Worm (Caenorhabditis elegans): ENCODE data around the gene C03B8.3.

C03B8.3 gene

ce11 chrIII:7711495-7711894 lies 614 bp upstream of the C03B8.3 start:
- TF ChIP-seq scrt-1 (GFP tag; IDR thresholded peaks at IDR 0.05), result no peak
- no peak for TF ChIP-seq ama-1 (optimal IDR thresholded peaks at IDR 0.05)
- no peak for TF ChIP-seq tbx-11 (GFP tag; IDR thresholded peaks at IDR 0.05)
- TF ChIP-seq ceh-36 (tag; optimal IDR thresholded peaks at IDR 0.05), result no peak
- TF ChIP-seq ets-7 (tag; optimal IDR thresholded peaks at IDR 0.05), result no peak
- no peak for TF ChIP-seq hmbx-1 (tag; optimal IDR thresholded peaks at IDR 0.05)
- TF ChIP-seq ceh-13 (GFP tag; optimal IDR thresholded peaks at IDR 0.05), result no peak
- TF ChIP-seq tra-4 (tag; optimal IDR thresholded peaks at IDR 0.05), result no peak
- no peak for TF ChIP-seq hnd-1 (tag; optimal IDR thresholded peaks at IDR 0.05)
- TF ChIP-seq flt-1 (GFP tag; IDR thresholded peaks at IDR 0.05), result no peak

- TF ChIP-seq ets-7 (tag; optimal IDR thresholded peaks at IDR 0.05), result no peak
- no peak for TF ChIP-seq ceh-36 (tag; optimal IDR thresholded peaks at IDR 0.05)
- no peak for TF ChIP-seq flt-1 (GFP tag; IDR thresholded peaks at IDR 0.05)
- TF ChIP-seq tbx-37 (GFP tag; conservative IDR thresholded peaks at IDR 0.05), result no peak
- no peak for TF ChIP-seq F13C5.2 (tag; optimal IDR thresholded peaks at IDR 0.05)
- TF ChIP-seq pes-1 (GFP tag; IDR thresholded peaks at IDR 0.05), result no peak
- TF ChIP-seq tbx-11 (GFP tag; IDR thresholded peaks at IDR 0.05), result no peak
- no peak for TF ChIP-seq B0310.2 (tag; optimal IDR thresholded peaks at IDR 0.05)
- no peak for TF ChIP-seq hmg-4 (GFP tag; optimal IDR thresholded peaks at IDR 0.05)
- no peak for TF ChIP-seq scrt-1 (GFP tag; IDR thresholded peaks at IDR 0.05)
- no peak for TF ChIP-seq hnd-1 (tag; optimal IDR thresholded peaks at IDR 0.05)
- TF ChIP-seq aly-1 (tag; optimal IDR thresholded peaks at IDR 0.05), result no peak
- no peak for TF ChIP-seq hmbx-1 (tag; optimal IDR thresholded peaks at IDR 0.05)
- no peak for TF ChIP-seq ceh-13 (GFP tag; optimal IDR thresholded peaks at IDR 0.05)
- no peak for TF ChIP-seq ama-1 (optimal IDR thresholded peaks at IDR 0.05)
- TF ChIP-seq tra-4 (tag; optimal IDR thresholded peaks at IDR 0.05), result no peak
- TF ChIP-seq sea-1 (GFP tag; conservative IDR thresholded peaks at IDR 0.05), result no peak
Measured at ce11 chrIII:7716550-7716949, 4.4 kb downstream of the C03B8.3 start.

DNA sequence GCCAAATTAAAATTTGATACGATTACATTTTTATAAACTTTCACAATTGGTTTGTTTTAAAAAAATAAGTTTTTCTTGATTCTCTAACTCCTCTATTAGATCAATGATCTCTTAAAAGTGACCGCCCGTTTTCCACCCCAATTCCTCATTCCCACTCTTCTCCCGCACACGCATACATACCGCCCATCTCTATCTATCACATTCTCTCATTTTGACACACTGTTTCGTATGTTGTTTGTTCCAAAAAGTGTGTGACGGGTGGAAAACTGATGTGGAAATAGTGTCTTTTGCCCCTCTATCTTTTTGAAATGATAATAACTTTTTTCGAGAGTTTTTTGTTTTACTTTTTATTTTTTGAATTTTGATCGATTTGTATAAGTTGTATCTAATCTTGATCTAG lies 6.2 kb downstream of the C03B8.3 start:
- TF ChIP-seq tbx-37 (GFP tag; conservative IDR thresholded peaks at IDR 0.05), result no peak
- TF ChIP-seq aly-1 (tag; optimal IDR thresholded peaks at IDR 0.05), result no peak
- no peak for TF ChIP-seq tbx-11 (GFP tag; IDR thresholded peaks at IDR 0.05)
- no peak for TF ChIP-seq B0310.2 (tag; optimal IDR thresholded peaks at IDR 0.05)
- TF ChIP-seq tra-4 (tag; optimal IDR thresholded peaks at IDR 0.05), result no peak
- no peak for TF ChIP-seq ceh-36 (tag; optimal IDR thresholded peaks at IDR 0.05)
- no peak for TF ChIP-seq scrt-1 (GFP tag; IDR thresholded peaks at IDR 0.05)
- no peak for TF ChIP-seq F13C5.2 (tag; optimal IDR thresholded peaks at IDR 0.05)
- no peak for TF ChIP-seq ets-7 (tag; optimal IDR thresholded peaks at IDR 0.05)
- TF ChIP-seq sea-1 (GFP tag; conservative IDR thresholded peaks at IDR 0.05), result no peak
- no peak for TF ChIP-seq pes-1 (GFP tag; IDR thresholded peaks at IDR 0.05)
- TF ChIP-seq ama-1 (optimal IDR thresholded peaks at IDR 0.05), result no peak
- no peak for TF ChIP-seq hmg-4 (GFP tag; optimal IDR thresholded peaks at IDR 0.05)

DNA sequence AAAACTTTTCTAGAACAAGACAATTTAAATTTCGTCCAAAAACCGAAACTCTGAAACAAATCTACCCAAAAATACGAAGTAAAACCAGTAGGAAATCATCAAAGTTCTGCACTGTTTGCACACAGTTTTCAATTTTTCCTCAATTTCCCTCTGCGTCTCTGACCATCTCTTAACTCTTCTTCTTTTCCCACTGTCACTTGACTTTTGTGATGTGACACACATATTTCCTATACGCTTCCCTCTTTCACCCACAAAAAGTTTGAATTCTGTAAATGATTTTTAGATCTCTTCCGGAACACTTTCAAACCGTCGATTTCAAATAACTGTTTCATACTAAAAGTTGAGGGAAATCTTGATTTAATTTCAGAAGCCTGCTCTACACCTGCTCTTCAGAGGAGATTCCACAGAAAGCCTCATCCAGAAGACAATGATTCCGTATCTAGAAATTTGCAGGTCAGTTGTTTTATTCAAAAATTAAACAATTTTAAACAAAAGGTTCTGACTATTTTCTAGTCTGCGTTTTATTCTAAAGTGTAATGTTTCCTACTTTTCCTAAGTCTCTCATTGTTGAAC lies 7.3 kb downstream of the C03B8.3 start, which contains the start of gene ncl-1:
Gene ncl-1, plus strand, starts transcription at position 366 of the 573 bp plus-strand sequence.
- TF ChIP-seq flt-1 (GFP tag; IDR thresholded peaks at IDR 0.05) (no peak), sea-1 (GFP tag; conservative IDR thresholded peaks at IDR 0.05) (no peak), ceh-36 (tag; optimal IDR thresholded peaks at IDR 0.05) (no peak), hnd-1 (tag; optimal IDR thresholded peaks at IDR 0.05) (no peak), ceh-13 (GFP tag; optimal IDR thresholded peaks at IDR 0.05) (no peak), aly-1 (tag; optimal IDR thresholded peaks at IDR 0.05) (no peak)

DNA sequence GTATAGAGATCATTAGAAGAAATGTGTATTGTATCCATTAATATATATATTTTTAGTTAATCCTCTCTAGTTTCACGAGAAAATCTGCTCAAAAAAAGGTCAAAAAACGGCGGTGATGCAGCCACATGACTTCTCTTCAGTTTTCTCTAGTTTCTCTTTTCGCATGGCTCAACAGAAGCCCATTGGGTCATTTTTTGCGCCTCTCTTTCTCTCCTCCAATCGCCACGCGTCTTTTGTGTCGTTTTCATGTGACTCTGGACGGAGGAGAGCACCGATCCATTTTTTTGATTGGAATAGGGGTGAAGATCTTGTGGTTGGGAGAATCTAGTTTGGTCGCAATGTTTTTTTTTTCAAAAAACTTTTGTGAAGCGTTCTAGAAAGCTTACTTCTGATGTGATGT lies 8.8 kb downstream of the C03B8.3 start:
- TF ChIP-seq ceh-36 (tag; optimal IDR thresholded peaks at IDR 0.05) (no peak), ama-1 (optimal IDR thresholded peaks at IDR 0.05) (no peak), sea-1 (GFP tag; conservative IDR thresholded peaks at IDR 0.05) (no peak), pes-1 (GFP tag; IDR thresholded peaks at IDR 0.05) (no peak), tbx-11 (GFP tag; IDR thresholded peaks at IDR 0.05) (no peak), flt-1 (GFP tag; IDR thresholded peaks at IDR 0.05) (no peak), tra-4 (tag; optimal IDR thresholded peaks at IDR 0.05) (no peak), F13C5.2 (tag; optimal IDR thresholded peaks at IDR 0.05) (no peak), hmbx-1 (tag; optimal IDR thresholded peaks at IDR 0.05) (no peak)

DNA sequence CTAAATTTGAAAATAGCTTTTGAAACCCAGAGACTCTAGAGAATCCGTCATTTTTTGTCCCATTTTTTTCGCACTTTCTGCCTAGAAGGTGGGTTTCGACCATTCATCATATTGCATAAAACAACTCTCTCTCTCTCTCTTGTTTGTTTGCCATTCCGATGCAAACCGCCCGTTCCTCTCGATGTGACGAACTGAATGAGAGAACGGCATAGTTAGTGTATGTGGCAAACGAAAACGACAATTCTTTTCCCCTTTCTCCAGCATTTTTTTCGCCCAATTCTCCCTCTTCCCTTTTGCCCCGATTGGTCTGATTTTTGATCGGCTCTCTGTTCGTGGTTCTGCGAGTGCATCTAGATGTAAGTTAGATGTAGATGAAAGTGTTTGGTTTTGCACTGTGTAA lies 9.4 kb downstream of the C03B8.3 start:
- TF ChIP-seq tra-4 (tag; optimal IDR thresholded peaks at IDR 0.05) (no peak), hnd-1 (tag; optimal IDR thresholded peaks at IDR 0.05) (no peak), pes-1 (GFP tag; IDR thresholded peaks at IDR 0.05) (no peak), tbx-37 (GFP tag; conservative IDR thresholded peaks at IDR 0.05) (no peak), ama-1 (optimal IDR thresholded peaks at IDR 0.05) (no peak), ets-7 (tag; optimal IDR thresholded peaks at IDR 0.05) (no peak)

DNA sequence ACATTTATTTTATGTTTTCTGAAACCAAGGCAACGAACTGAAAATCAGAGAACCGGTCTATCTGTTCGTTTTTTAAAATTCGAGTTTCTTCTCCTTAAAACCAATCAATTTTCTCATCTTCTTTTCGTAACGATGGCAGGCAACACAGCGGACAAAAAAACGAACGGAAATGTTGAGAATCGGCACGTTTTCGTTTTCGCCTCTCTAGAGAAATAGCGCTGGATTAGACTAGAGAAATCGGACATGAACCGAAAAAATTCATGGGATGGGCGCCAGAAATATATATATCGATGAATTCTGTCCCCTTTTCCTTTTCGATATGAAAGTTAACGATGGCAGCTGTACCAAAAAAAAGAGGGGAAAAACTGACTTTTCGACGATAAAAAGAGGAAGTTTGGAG lies 10.3 kb downstream of the C03B8.3 start:
- TF ChIP-seq hmg-4 (GFP tag; optimal IDR thresholded peaks at IDR 0.05) (no peak), ama-1 (optimal IDR thresholded peaks at IDR 0.05) (no peak), tbx-11 (GFP tag; IDR thresholded peaks at IDR 0.05) (no peak), aly-1 (tag; optimal IDR thresholded peaks at IDR 0.05) (no peak), tra-4 (tag; optimal IDR thresholded peaks at IDR 0.05) (no peak), hmbx-1 (tag; optimal IDR thresholded peaks at IDR 0.05) (no peak), scrt-1 (GFP tag; IDR thresholded peaks at IDR 0.05) (no peak), ceh-13 (GFP tag; optimal IDR thresholded peaks at IDR 0.05) (no peak), F13C5.2 (tag; optimal IDR thresholded peaks at IDR 0.05) (no peak), hnd-1 (tag; optimal IDR thresholded peaks at IDR 0.05) (no peak), tbx-37 (GFP tag; conservative IDR thresholded peaks at IDR 0.05) (no peak), ceh-36 (tag; optimal IDR thresholded peaks at IDR 0.05) (no peak)

DNA sequence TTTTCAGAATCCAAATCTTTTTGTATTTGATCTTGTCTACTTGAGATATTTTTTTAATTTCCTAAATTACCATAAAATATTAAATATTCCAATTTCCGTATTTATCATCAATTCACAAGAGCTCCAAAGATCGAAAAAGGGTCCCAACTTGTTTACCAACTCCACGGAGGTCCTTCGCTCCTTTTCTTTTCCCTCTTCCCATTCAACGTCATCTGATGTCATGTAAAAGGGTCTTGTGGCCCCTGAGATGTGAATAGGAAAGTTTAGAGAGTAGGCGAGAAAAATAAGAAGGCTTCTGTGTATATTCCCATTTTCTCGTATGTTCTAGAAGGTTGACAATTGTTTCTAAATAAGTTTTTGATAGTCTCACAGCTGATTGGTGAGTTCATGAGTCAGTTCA lies 10.9 kb downstream of the C03B8.3 start:
- no peak for TF ChIP-seq tbx-37 (GFP tag; conservative IDR thresholded peaks at IDR 0.05)
- TF ChIP-seq scrt-1 (GFP tag; IDR thresholded peaks at IDR 0.05), result no peak
- no peak for TF ChIP-seq F13C5.2 (tag; optimal IDR thresholded peaks at IDR 0.05)
- TF ChIP-seq hnd-1 (tag; optimal IDR thresholded peaks at IDR 0.05), result no peak
- no peak for TF ChIP-seq hmbx-1 (tag; optimal IDR thresholded peaks at IDR 0.05)
- TF ChIP-seq hmg-4 (GFP tag; optimal IDR thresholded peaks at IDR 0.05), result no peak
- no peak for TF ChIP-seq pes-1 (GFP tag; IDR thresholded peaks at IDR 0.05)
- TF ChIP-seq ama-1 (optimal IDR thresholded peaks at IDR 0.05), result no peak
- TF ChIP-seq flt-1 (GFP tag; IDR thresholded peaks at IDR 0.05), result no peak
- TF ChIP-seq ceh-36 (tag; optimal IDR thresholded peaks at IDR 0.05), result no peak
- TF ChIP-seq aly-1 (tag; optimal IDR thresholded peaks at IDR 0.05), result no peak
- TF ChIP-seq tra-4 (tag; optimal IDR thresholded peaks at IDR 0.05), result no peak
